Worm (Caenorhabditis elegans): ENCODE data around the gene penr-1.

penr-1 gene

ce11 chrV:5272034-5272433 is 2.7 kb downstream of the penr-1 start:
- no peak for TF ChIP-seq B0310.2 (tag; optimal IDR thresholded peaks at IDR 0.05)
- no peak for TF ChIP-seq scrt-1 (GFP tag; IDR thresholded peaks at IDR 0.05)
- no peak for TF ChIP-seq ceh-13 (GFP tag; optimal IDR thresholded peaks at IDR 0.05)
- TF ChIP-seq ets-7 (tag; optimal IDR thresholded peaks at IDR 0.05) = no peak
- TF ChIP-seq hmg-4 (GFP tag; optimal IDR thresholded peaks at IDR 0.05) = no peak
- no peak for TF ChIP-seq hnd-1 (tag; optimal IDR thresholded peaks at IDR 0.05)
- no peak for TF ChIP-seq sea-1 (GFP tag; conservative IDR thresholded peaks at IDR 0.05)
- no peak for TF ChIP-seq F13C5.2 (tag; optimal IDR thresholded peaks at IDR 0.05)
- TF ChIP-seq tra-4 (tag; optimal IDR thresholded peaks at IDR 0.05) = no peak
- no peak for TF ChIP-seq pes-1 (GFP tag; IDR thresholded peaks at IDR 0.05)
- TF ChIP-seq tbx-11 (GFP tag; IDR thresholded peaks at IDR 0.05) = no peak
- no peak for TF ChIP-seq flt-1 (GFP tag; IDR thresholded peaks at IDR 0.05)
- TF ChIP-seq aly-1 (tag; optimal IDR thresholded peaks at IDR 0.05) = no peak
- TF ChIP-seq ceh-36 (tag; optimal IDR thresholded peaks at IDR 0.05) = no peak
- no peak for TF ChIP-seq ama-1 (optimal IDR thresholded peaks at IDR 0.05)
- no peak for TF ChIP-seq hmbx-1 (tag; optimal IDR thresholded peaks at IDR 0.05)
- TF ChIP-seq tbx-37 (GFP tag; conservative IDR thresholded peaks at IDR 0.05) = no peak

ce11 chrV:5272619-5273074 is 3.4 kb downstream of the penr-1 start:
- TF ChIP-seq ets-7 (tag; optimal IDR thresholded peaks at IDR 0.05) = no peak
- no peak for TF ChIP-seq aly-1 (tag; optimal IDR thresholded peaks at IDR 0.05)
- no peak for TF ChIP-seq ama-1 (optimal IDR thresholded peaks at IDR 0.05)
- no peak for TF ChIP-seq tbx-11 (GFP tag; IDR thresholded peaks at IDR 0.05)
- TF ChIP-seq tbx-37 (GFP tag; conservative IDR thresholded peaks at IDR 0.05) = no peak
- no peak for TF ChIP-seq scrt-1 (GFP tag; IDR thresholded peaks at IDR 0.05)
- no peak for TF ChIP-seq flt-1 (GFP tag; IDR thresholded peaks at IDR 0.05)
- no peak for TF ChIP-seq tra-4 (tag; optimal IDR thresholded peaks at IDR 0.05)

- TF ChIP-seq tbx-11 (GFP tag; IDR thresholded peaks at IDR 0.05) (no peak), ceh-13 (GFP tag; optimal IDR thresholded peaks at IDR 0.05) (no peak), tbx-37 (GFP tag; conservative IDR thresholded peaks at IDR 0.05) (no peak), tra-4 (tag; optimal IDR thresholded peaks at IDR 0.05) (no peak), ceh-36 (tag; optimal IDR thresholded peaks at IDR 0.05) (no peak), B0310.2 (tag; optimal IDR thresholded peaks at IDR 0.05) (no peak), ama-1 (optimal IDR thresholded peaks at IDR 0.05) (no peak), hmbx-1 (tag; optimal IDR thresholded peaks at IDR 0.05) (no peak), hmg-4 (GFP tag; optimal IDR thresholded peaks at IDR 0.05) (no peak), hnd-1 (tag; optimal IDR thresholded peaks at IDR 0.05) (no peak), ets-7 (tag; optimal IDR thresholded peaks at IDR 0.05) (no peak), scrt-1 (GFP tag; IDR thresholded peaks at IDR 0.05) (no peak), pes-1 (GFP tag; IDR thresholded peaks at IDR 0.05) (no peak), flt-1 (GFP tag; IDR thresholded peaks at IDR 0.05) (no peak)
Measured at ce11 chrV:5273241-5273640, 4.0 kb downstream of the penr-1 start.

- TF ChIP-seq ets-7 (tag; optimal IDR thresholded peaks at IDR 0.05) (no peak), scrt-1 (GFP tag; IDR thresholded peaks at IDR 0.05) (no peak), ama-1 (optimal IDR thresholded peaks at IDR 0.05) (no peak), tbx-37 (GFP tag; conservative IDR thresholded peaks at IDR 0.05) (no peak), hmg-4 (GFP tag; optimal IDR thresholded peaks at IDR 0.05) (no peak), tbx-11 (GFP tag; IDR thresholded peaks at IDR 0.05) (no peak)
Measured at ce11 chrV:5273770-5274169, 4.5 kb downstream of the penr-1 start, which contains the start of gene natc-2. Gene natc-2, plus strand, starts transcription at chrV:5274070.

- TF ChIP-seq F13C5.2 (tag; optimal IDR thresholded peaks at IDR 0.05) = peak; percentile 27
- no peak for TF ChIP-seq B0310.2 (tag; optimal IDR thresholded peaks at IDR 0.05)
- TF ChIP-seq tbx-11 (GFP tag; IDR thresholded peaks at IDR 0.05) = 0 out of 2 replicates have a peak, but pooled peaks have one; percentile 55
- TF ChIP-seq aly-1 (tag; optimal IDR thresholded peaks at IDR 0.05) = no peak
- no peak for TF ChIP-seq flt-1 (GFP tag; IDR thresholded peaks at IDR 0.05)
- no peak for TF ChIP-seq ets-7 (tag; optimal IDR thresholded peaks at IDR 0.05)
- peak; percentile 60; the same call in 1 of the 2 replicates for TF ChIP-seq pes-1 (GFP tag; IDR thresholded peaks at IDR 0.05)
Measured at ce11 chrV:5274974-5275373, 5.7 kb downstream of the penr-1 start.

- no peak for TF ChIP-seq hmg-4 (GFP tag; optimal IDR thresholded peaks at IDR 0.05)
- 0 out of 2 replicates have a peak, but pooled peaks have one; percentile 14 for TF ChIP-seq pes-1 (GFP tag; IDR thresholded peaks at IDR 0.05)
Measured at ce11 chrV:5275426-5276007, 6.2 kb downstream of the penr-1 start.

ce11 chrV:5278001-5278400 is 8.7 kb downstream of the penr-1 start, which contains the start of gene B0238.9:
Gene B0238.9, minus strand, starts transcription at chrV:5278101.
- TF ChIP-seq sea-1 (GFP tag; conservative IDR thresholded peaks at IDR 0.05) (no peak), aly-1 (tag; optimal IDR thresholded peaks at IDR 0.05) (no peak), tbx-11 (GFP tag; IDR thresholded peaks at IDR 0.05) (no peak), ceh-36 (tag; optimal IDR thresholded peaks at IDR 0.05) (no peak), ama-1 (optimal IDR thresholded peaks at IDR 0.05) (no peak)

ce11 chrV:5284270-5284980 is 15.1 kb downstream of the penr-1 start:
- TF ChIP-seq hmg-4 (GFP tag; optimal IDR thresholded peaks at IDR 0.05) (peak; percentile 74), ceh-36 (tag; optimal IDR thresholded peaks at IDR 0.05) (peak; percentile 12), ets-7 (tag; optimal IDR thresholded peaks at IDR 0.05) (peak; percentile 34), ceh-13 (GFP tag; optimal IDR thresholded peaks at IDR 0.05) (peak; percentile 25), tra-4 (tag; optimal IDR thresholded peaks at IDR 0.05) (peak; percentile 53)

Measured in whole organism, early embryonic.